Fruit fly (Drosophila melanogaster): Measurements from ENCODE around the gene RhoGEF3.

Gene RhoGEF3

dm6 chr3L:276736-277487, at the start of gene RhoGEF3:
Gene RhoGEF3, plus strand, starts transcription at chr3L:277437.
- TF ChIP-seq Meics (GFP tag; optimal IDR thresholded peaks at IDR 0.05) (no peak), CG12104 (GFP tag; optimal IDR thresholded peaks at IDR 0.05) (no peak), CG9817 (tag; optimal IDR thresholded peaks at IDR 0.05) (no peak), CG11504 (tag; optimal IDR thresholded peaks at IDR 0.05) (peak; percentile 99), CG5180 (GFP tag; optimal IDR thresholded peaks at IDR 0.05) (peak; percentile 93), Deaf1 (tag; optimal IDR thresholded peaks at IDR 0.05) (peak; percentile 57), Oli (tag; optimal IDR thresholded peaks at IDR 0.05) (no peak), pros (GFP tag; optimal IDR thresholded peaks at IDR 0.05) (peak; percentile 35), CG15696 (tag; optimal IDR thresholded peaks at IDR 0.05) (no peak), B-H2 (GFP tag; optimal IDR thresholded peaks at IDR 0.05) (no peak), slp2 (GFP tag; optimal IDR thresholded peaks at IDR 0.05) (no peak), Sox102F (GFP tag; optimal IDR thresholded peaks at IDR 0.05) (no peak), Xrp1 (GFP tag; IDR thresholded peaks at IDR 0.05) (no peak), slbo (GFP tag; IDR thresholded peaks at IDR 0.05) (no peak), CG10274 (GFP tag; optimal IDR thresholded peaks at IDR 0.05) (no peak), scrt (GFP tag; optimal IDR thresholded peaks at IDR 0.05) (peak; percentile 74), cg (GFP tag; optimal IDR thresholded peaks at IDR 0.05) (peak; percentile 46), cwo (GFP tag; optimal IDR thresholded peaks at IDR 0.05) (no peak), Trl (optimal IDR thresholded peaks at IDR 0.05) (peak; percentile 3 to 8), Trl (GFP tag; optimal IDR thresholded peaks at IDR 0.05) (no peak), rib (GFP tag; IDR thresholded peaks at IDR 0.05) (no peak), Elba2 (GFP tag; optimal IDR thresholded peaks at IDR 0.05) (no peak), HLH4C (GFP tag; IDR thresholded peaks at IDR 0.05; ENCODE audit: partially characterized antibody) (no peak), Med (GFP tag) (peak; percentile 23), sens-2 (GFP tag; IDR thresholded peaks at IDR 0.05) (no peak), chinmo (GFP tag; IDR thresholded peaks at IDR 0.05; ENCODE audit: partially characterized antibody) (0 out of 4 replicates have a peak, but pooled peaks have one; percentile 45), CG2199 (GFP tag; IDR thresholded peaks at IDR 0.05) (0 out of 3 replicates have a peak, but pooled peaks have one; percentile 30), twi (tag; optimal IDR thresholded peaks at IDR 0.05) (peak; percentile 79), pum (GFP tag; optimal IDR thresholded peaks at IDR 0.05) (no peak), nerfin-1 (tag; optimal IDR thresholded peaks at IDR 0.05) (peak; percentile 50), az2 (GFP tag; optimal IDR thresholded peaks at IDR 0.05) (no peak), tio (GFP tag; optimal IDR thresholded peaks at IDR 0.05) (no peak), jumu (GFP tag; optimal IDR thresholded peaks at IDR 0.05) (no peak), ewg (GFP tag; optimal IDR thresholded peaks at IDR 0.05) (peak; percentile 91)

- TF ChIP-seq CG34376 (GFP tag; optimal IDR thresholded peaks at IDR 0.05) (peak; percentile 12), lbe (GFP tag; optimal IDR thresholded peaks at IDR 0.05) (peak; percentile 18), CG14050 (GFP tag; IDR thresholded peaks at IDR 0.05) (no peak), CG7556 (GFP tag; optimal IDR thresholded peaks at IDR 0.05) (no peak), CG6683 (GFP tag; optimal IDR thresholded peaks at IDR 0.05) (no peak)
These were observed 45.7 kb upstream of the RhoGEF3 start, which contains the start of gene CG42846 for dm6 chr3L:231504-231903. Gene CG42846, minus strand, starts transcription at chr3L:231604.

Measured in whole organism, embryonic.